Fruit fly (Drosophila melanogaster) whole organism, embryonic: ENCODE measurements around the gene twr.

Experiments used
- Bdp1 ChIP-seq: fragments of 200-800 bp; sonication (Bioruptor generic); optimal IDR thresholded peaks from 3 replicates; lab custom pipeline; 2016; ENCODE audit warnings: missing biosample characterization, missing genetic modification characterization
- CG12071 ChIP-seq: fragments of 200-800 bp; sonication (Bioruptor generic); optimal IDR thresholded peaks from 3 replicates; lab custom pipeline; 2018; ENCODE audit warnings: missing biosample characterization, mild to moderate bottlenecking, missing genetic modification characterization
- CG12155 ChIP-seq: fragments of 200-800 bp; sonication (Bioruptor generic); optimal IDR thresholded peaks from 3 replicates; lab custom pipeline; 2016; ENCODE audit warnings: missing biosample characterization, missing genetic modification characterization
- CG14014 ChIP-seq: fragments of 200-800 bp; sonication (Bioruptor generic); IDR thresholded peaks from 2 replicates; pipeline ENCODE4 v1.3.6; 2022; ENCODE audit warnings: missing biosample characterization, missing genetic modification characterization
- CG14965 ChIP-seq: fragments of 200-800 bp; sonication (Bioruptor generic); optimal IDR thresholded peaks from 2 replicates; lab custom pipeline; 2016; ENCODE audit warnings: missing biosample characterization, missing genetic modification characterization, borderline replicate concordance
- CG1603 ChIP-seq: fragments of 200-800 bp; sonication (Bioruptor generic); optimal IDR thresholded peaks from 2 replicates; lab custom pipeline; 2019; ENCODE audit warnings: missing biosample characterization, mild to moderate bottlenecking, missing genetic modification characterization, moderate library complexity
- CG17361 ChIP-seq: fragments of 200-800 bp; sonication (Bioruptor generic); IDR thresholded peaks from 3 replicates; pipeline ENCODE4 v1.3.6; 2022; ENCODE audit warnings: missing biosample characterization, missing genetic modification characterization
- CG18011 ChIP-seq: fragments of 200-800 bp; sonication (Bioruptor generic); optimal IDR thresholded peaks from 2 replicates; lab custom pipeline; 2017; ENCODE audit warnings: missing biosample characterization, missing genetic modification characterization, mild to moderate bottlenecking, moderate library complexity, missing genotype
- CG31388 ChIP-seq: fragments of 200-800 bp; sonication (Bioruptor generic); optimal IDR thresholded peaks from 2 replicates; lab custom pipeline; 2016; ENCODE audit warnings: missing biosample characterization, missing genetic modification characterization
- CG32532 ChIP-seq: fragments of 200-800 bp; sonication (Bioruptor generic); IDR thresholded peaks from 2 replicates; pipeline ENCODE4 v1.3.6; 2022; ENCODE audit warnings: missing biosample characterization, missing genetic modification characterization
- CG32772 ChIP-seq: fragments of 200-800 bp; sonication (Bioruptor generic); IDR thresholded peaks from 2 replicates; pipeline ENCODE4 v1.3.6; 2022; ENCODE audit warnings: missing biosample characterization, missing genetic modification characterization
- CG33213 ChIP-seq: fragments of 200-800 bp; sonication (Bioruptor generic); optimal IDR thresholded peaks from 3 replicates; lab custom pipeline; 2016; ENCODE audit warnings: missing biosample characterization, missing genetic modification characterization
- CG34376 ChIP-seq: fragments of 200-800 bp; sonication (Bioruptor generic); optimal IDR thresholded peaks from 2 replicates; lab custom pipeline; 2018; ENCODE audit warnings: missing biosample characterization, mild to moderate bottlenecking, missing genetic modification characterization
- CG8388 ChIP-seq: fragments of 200-800 bp; sonication (Bioruptor generic); optimal IDR thresholded peaks from 2 replicates; lab custom pipeline; 2019; ENCODE audit warnings: missing biosample characterization, mild to moderate bottlenecking, missing genetic modification characterization, moderate library complexity
- CG8924 ChIP-seq: fragments of 200-800 bp; optimal IDR thresholded peaks from 3 replicates; lab custom pipeline; 2019; ENCODE audit warnings: missing biosample characterization, mild to moderate bottlenecking, missing genetic modification characterization, moderate library complexity
- CG9437 ChIP-seq: fragments of 200-800 bp; sonication (Bioruptor generic); optimal IDR thresholded peaks from 2 replicates; lab custom pipeline; 2018; ENCODE audit warnings: missing biosample characterization, mild to moderate bottlenecking, missing genetic modification characterization
- D19B ChIP-seq: fragments of 200-800 bp; sonication (Bioruptor generic); optimal IDR thresholded peaks from 2 replicates; lab custom pipeline; 2017; ENCODE audit warnings: missing biosample characterization, mild to moderate bottlenecking, missing genetic modification characterization
- Dek ChIP-seq: fragments of 200-800 bp; sonication (Bioruptor generic); optimal IDR thresholded peaks from 3 replicates; lab custom pipeline; 2019; ENCODE audit warnings: missing biosample characterization, mild to moderate bottlenecking, missing genetic modification characterization, moderate library complexity
- HLH3B ChIP-seq: fragments of 200-800 bp; sonication (Bioruptor generic); IDR thresholded peaks from 2 replicates; pipeline ENCODE4 v1.3.6; 2022; ENCODE audit warnings: missing biosample characterization, missing genetic modification characterization
- MTF-1 ChIP-seq: fragments of 200-800 bp; sonication (Bioruptor generic); optimal IDR thresholded peaks from 2 replicates; lab custom pipeline; 2018; ENCODE audit warnings: missing biosample characterization, mild to moderate bottlenecking, missing genetic modification characterization, borderline replicate concordance
- Mrtf ChIP-seq: fragments of 200-800 bp; sonication (Bioruptor generic); IDR thresholded peaks from 3 replicates; pipeline ENCODE4 v1.3.6; 2022; ENCODE audit warnings: missing biosample characterization, missing genetic modification characterization
- NC2β ChIP-seq: fragments of 200-800 bp; sonication (Bioruptor generic); optimal IDR thresholded peaks from 2 replicates; lab custom pipeline; 2016; ENCODE audit warnings: missing biosample characterization, missing genetic modification characterization
- Oaz ChIP-seq: fragments of 200-800 bp; sonication (Bioruptor generic); IDR thresholded peaks from 2 replicates; pipeline ENCODE4 v1.3.6; 2022; ENCODE audit warnings: missing biosample characterization, missing genetic modification characterization
- Opbp ChIP-seq: fragments of 200-800 bp; sonication (Bioruptor generic); IDR thresholded peaks from 3 replicates; pipeline ENCODE4 v1.3.6; 2022; ENCODE audit warnings: missing biosample characterization, missing genetic modification characterization; ENCODE audit not compliant: partially characterized antibody
- Ravus ChIP-seq: fragments of 200-800 bp; sonication (Bioruptor generic); IDR thresholded peaks from 2 replicates; pipeline ENCODE4 v1.3.6; 2022; ENCODE audit warnings: missing biosample characterization, missing genetic modification characterization
- Stat92E ChIP-seq, 3 experiments: fragments of >200 bp in 2 of 3; fragments of 200-800 bp in 1 of 3; sonication (Bioruptor generic) in 1 of 3; optimal IDR thresholded peaks; 2 replicates each; lab custom pipeline; 2017 to 2019; ENCODE audit warnings: missing biosample characterization in 3 of 3, missing genetic modification characterization in 3 of 3, mild to moderate bottlenecking in 1 of 3, moderate library complexity in 1 of 3
- YL-1 ChIP-seq: fragments of 200-800 bp; sonication (Bioruptor generic); optimal IDR thresholded peaks from 3 replicates; lab custom pipeline; 2017; ENCODE audit warnings: missing biosample characterization, mild to moderate bottlenecking, missing genetic modification characterization
- al ChIP-seq: fragments of 200-800 bp; sonication (Bioruptor generic); IDR thresholded peaks from 2 replicates; pipeline ENCODE4 v1.3.6; 2022; ENCODE audit warnings: missing biosample characterization, missing genetic modification characterization
- amos ChIP-seq: fragments of 200-800 bp; sonication (Bioruptor generic); IDR thresholded peaks from 2 replicates; pipeline ENCODE4 v1.3.6; 2022; ENCODE audit warnings: missing biosample characterization, missing genetic modification characterization; ENCODE audit not compliant: partially characterized antibody
- az2 ChIP-seq: fragments of 200-800 bp; sonication (Bioruptor generic); optimal IDR thresholded peaks from 3 replicates; lab custom pipeline; 2016; ENCODE audit warnings: missing biosample characterization, missing genetic modification characterization
- bab2 ChIP-seq: fragments of 200-800 bp; sonication (Bioruptor generic); optimal IDR thresholded peaks from 2 replicates; lab custom pipeline; 2016; ENCODE audit warnings: missing biosample characterization, missing genetic modification characterization
- bsh ChIP-seq, 2 experiments: fragments of 200-800 bp; sonication (Bioruptor generic); optimal IDR thresholded peaks; 2 replicates each; lab custom pipeline; 2017 to 2018; ENCODE audit warnings: mild to moderate bottlenecking in 2 of 2, missing biosample characterization in 2 of 2, missing genetic modification characterization in 2 of 2, moderate library complexity in 1 of 2
- cad ChIP-seq: fragments of >200 bp; optimal IDR thresholded peaks from 2 replicates; lab custom pipeline; 2017; ENCODE audit warnings: missing biosample characterization, missing genetic modification characterization
- cg ChIP-seq: fragments of 200-800 bp; sonication (Bioruptor generic); optimal IDR thresholded peaks from 3 replicates; lab custom pipeline; 2019; ENCODE audit warnings: missing biosample characterization, mild to moderate bottlenecking, missing genetic modification characterization, moderate library complexity
- cwo ChIP-seq: fragments of 200-800 bp; sonication (Bioruptor generic); optimal IDR thresholded peaks from 3 replicates; lab custom pipeline; 2017; ENCODE audit warnings: missing biosample characterization, missing genetic modification characterization, mild to moderate bottlenecking, moderate library complexity, missing genetic modification reagents
- emc ChIP-seq: fragments of 200-800 bp; sonication (Bioruptor generic); optimal IDR thresholded peaks from 2 replicates; lab custom pipeline; 2016; ENCODE audit warnings: missing biosample characterization, missing genetic modification characterization
- fd96Cb ChIP-seq: fragments of 200-800 bp; sonication (Bioruptor generic); optimal IDR thresholded peaks from 2 replicates; lab custom pipeline; 2018; ENCODE audit warnings: missing biosample characterization, mild to moderate bottlenecking, missing genetic modification characterization, moderate library complexity
- inv ChIP-seq: fragments of 200-800 bp; sonication (Bioruptor generic); IDR thresholded peaks from 2 replicates; pipeline ENCODE4 v1.3.6; 2022; ENCODE audit warnings: missing biosample characterization, missing genetic modification characterization; ENCODE audit not compliant: partially characterized antibody
- knrl ChIP-seq: fragments of 200-800 bp; sonication (Bioruptor generic); IDR thresholded peaks from 3 replicates; pipeline ENCODE4 v1.3.6; 2022; ENCODE audit warnings: missing biosample characterization, missing genetic modification characterization; ENCODE audit not compliant: partially characterized antibody
- lbe ChIP-seq: fragments of 200-800 bp; sonication (Bioruptor generic); optimal IDR thresholded peaks from 2 replicates; lab custom pipeline; 2016; ENCODE audit warnings: missing biosample characterization, mild to moderate bottlenecking, missing genetic modification characterization
- peb ChIP-seq: fragments of 200-800 bp; sonication (Bioruptor generic); IDR thresholded peaks from 2 replicates; pipeline ENCODE4 v1.3.6; 2022; ENCODE audit warnings: missing biosample characterization, missing genetic modification characterization
- ranshi ChIP-seq: fragments of 200-800 bp; sonication (Bioruptor generic); IDR thresholded peaks from 2 replicates; pipeline ENCODE4 v1.3.6; 2022; ENCODE audit warnings: missing biosample characterization, missing genetic modification characterization
- rib ChIP-seq: fragments of 200-800 bp; sonication (Bioruptor generic); IDR thresholded peaks from 2 replicates; pipeline ENCODE4 v1.3.6; 2022; ENCODE audit warnings: missing biosample characterization, missing genetic modification characterization
- sc ChIP-seq, 3 experiments: fragments of >200 bp in 2 of 3; fragments of 200-800 bp in 1 of 3; sonication (Bioruptor generic) in 1 of 3; optimal IDR thresholded peaks; 2 replicates in 2 of 3; 3 replicates in 1 of 3; lab custom pipeline; 2017; ENCODE audit warnings: mild to moderate bottlenecking in 1 of 3, missing biosample characterization in 1 of 3, missing genetic modification characterization in 1 of 3, missing genetic modification reagents in 1 of 3
- sens-2 ChIP-seq: fragments of 200-800 bp; sonication (Bioruptor generic); IDR thresholded peaks from 2 replicates; pipeline ENCODE4 v1.3.6; 2022; ENCODE audit warnings: missing biosample characterization, missing genetic modification characterization
- stwl ChIP-seq: fragments of 200-800 bp; sonication (Bioruptor generic); optimal IDR thresholded peaks from 3 replicates; lab custom pipeline; 2018; ENCODE audit warnings: missing biosample characterization, mild to moderate bottlenecking, missing genetic modification characterization, moderate library complexity
- unpg ChIP-seq: fragments of 200-800 bp; sonication (Bioruptor generic); optimal IDR thresholded peaks from 3 replicates; lab custom pipeline; 2018; ENCODE audit warnings: missing biosample characterization, mild to moderate bottlenecking, missing genetic modification characterization, moderate library complexity

Gene twr

DNA sequence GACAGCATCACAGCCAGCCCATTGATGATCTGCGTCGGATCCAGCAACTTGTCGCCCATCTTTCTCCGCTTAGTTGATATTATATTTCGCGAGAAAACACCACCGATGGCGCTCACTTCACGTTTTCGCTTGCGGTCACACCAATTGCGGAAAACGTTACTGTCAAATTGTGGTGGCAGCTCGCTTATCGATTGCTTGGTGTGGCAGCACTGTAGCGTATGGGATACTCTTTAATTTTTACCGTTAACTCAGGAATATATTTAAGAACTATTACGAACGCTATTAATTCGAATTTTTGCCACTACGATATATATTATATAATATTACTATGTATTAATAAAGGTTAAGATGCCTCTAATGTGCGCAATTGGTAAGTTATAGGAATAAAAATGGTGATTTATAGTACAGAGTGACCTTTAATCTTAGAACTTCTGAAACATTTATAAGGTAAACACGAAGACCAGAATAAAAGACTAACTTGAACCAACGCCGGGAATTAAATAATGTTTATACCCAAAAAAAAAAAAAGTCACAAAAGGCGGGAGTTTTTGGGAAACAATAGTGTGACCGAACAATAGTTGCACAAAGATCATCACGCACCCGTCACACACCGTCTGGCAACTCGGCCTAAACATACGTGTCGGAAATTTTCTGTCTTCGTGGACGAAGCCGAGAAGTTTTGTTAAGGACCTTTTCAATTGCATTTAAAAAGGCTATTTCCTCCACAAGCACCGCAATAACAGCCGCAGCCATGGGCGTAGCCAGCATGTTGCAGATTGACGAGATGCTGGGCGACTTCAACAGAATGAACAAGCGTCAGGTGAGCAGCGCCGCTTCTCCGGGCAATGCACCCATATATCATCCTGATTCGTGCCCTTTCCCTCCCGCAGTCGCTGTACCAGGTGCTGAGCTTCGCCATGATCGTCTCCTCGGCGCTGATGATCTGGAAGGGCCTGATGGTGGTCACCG lies at the start of gene twr, which contains the start of gene CG1307 (continued):
- no peak for TF ChIP-seq knrl (GFP tag; lab: Robert Waterston, UW)
- no peak for TF ChIP-seq cwo (GFP tag; lab: Kevin White, UChicago)
- peak; percentile 69 for TF ChIP-seq CG32532 (GFP tag; lab: Robert Waterston, UW)
- peak; percentile 51 for TF ChIP-seq stwl
- TF ChIP-seq NC2β (GFP tag; lab: Kevin White, UChicago), result no peak
- no peak for TF ChIP-seq emc (GFP tag; lab: Kevin White, UChicago)
- no peak for TF ChIP-seq Stat92E (GFP tag; optimal IDR thresholded peaks at IDR 0.05; lab: Kevin White, UChicago)
- peak; percentile 13; the same call in 1 of the 2 replicates for TF ChIP-seq al (GFP tag; lab: Robert Waterston, UW)
- peak; percentile 27 for TF ChIP-seq CG12155
- no peak for TF ChIP-seq CG8388
- no peak for TF ChIP-seq CG14014 (GFP tag; lab: Robert Waterston, UW)
- TF ChIP-seq D19B, result peak; percentile 26
- no peak for TF ChIP-seq cg (GFP tag; lab: Kevin White, UChicago)
- no peak for TF ChIP-seq CG32772 (GFP tag; lab: Robert Waterston, UW)
- no peak for TF ChIP-seq sens-2
- no peak for TF ChIP-seq sc (optimal IDR thresholded peaks at IDR 0.05; lab: Kevin White, UChicago)
- TF ChIP-seq sc (GFP tag; optimal IDR thresholded peaks at IDR 0.05; lab: Kevin White, UChicago), result no peak
- 0 out of 2 replicates have a peak, but pooled peaks have one; percentile 13 for TF ChIP-seq ranshi (GFP tag; lab: Robert Waterston, UW)
- TF ChIP-seq lbe, result no peak
- peak; percentile 18 for TF ChIP-seq CG8924 (tag; lab: Kevin White, UChicago)
- no peak for TF ChIP-seq CG12071
- TF ChIP-seq Dek (tag; lab: Kevin White, UChicago), result peak; percentile 51
- TF ChIP-seq CG34376 (GFP tag; lab: Kevin White, UChicago), result no peak
- TF ChIP-seq az2, result peak; percentile 6
- no peak for TF ChIP-seq CG17361 (GFP tag; lab: Robert Waterston, UW)
- peak; percentile 33; the same call in 1 of the 3 replicates for TF ChIP-seq Mrtf
- peak; percentile 41; the same call in 2 of the 3 replicates for TF ChIP-seq Opbp (GFP tag; lab: Robert Waterston, UW)
- peak; percentile 11 for TF ChIP-seq bab2 (GFP tag; lab: Kevin White, UChicago)
- TF ChIP-seq CG14965 (GFP tag; lab: Kevin White, UChicago), result no peak
- no peak for TF ChIP-seq CG18011 (GFP tag; lab: Kevin White, UChicago)
- TF ChIP-seq CG31388, result no peak
- no peak for TF ChIP-seq Oaz (GFP tag; lab: Robert Waterston, UW)
- peak; percentile 39 for TF ChIP-seq YL-1 (GFP tag; lab: Kevin White, UChicago)
- no peak for TF ChIP-seq HLH3B
- peak; percentile 36; the same call in 1 of the 2 replicates for TF ChIP-seq amos (GFP tag; lab: Robert Waterston, UW)
- TF ChIP-seq inv (GFP tag; lab: Robert Waterston, UW), result no peak
- TF ChIP-seq bsh (GFP tag; optimal IDR thresholded peaks at IDR 0.05; lab: Kevin White, UChicago), result peak in 1 of 2 experiments; percentile 50
- no peak for TF ChIP-seq unpg
- TF ChIP-seq Bdp1 (GFP tag; lab: Kevin White, UChicago), result no peak
- no peak for TF ChIP-seq peb (GFP tag; lab: Robert Waterston, UW)
- no peak for TF ChIP-seq CG1603 (tag; lab: Kevin White, UChicago)
- peak; percentile 97 for TF ChIP-seq CG9437
- no peak; the same call in 1 of the 2 replicates for TF ChIP-seq Ravus (GFP tag; lab: Robert Waterston, UW)
- TF ChIP-seq MTF-1 (GFP tag; lab: Kevin White, UChicago), result peak; percentile 18
- TF ChIP-seq fd96Cb (tag; lab: Kevin White, UChicago), result peak; percentile 20
- no peak for TF ChIP-seq cad (GFP tag; lab: Kevin White, UChicago)
- TF ChIP-seq CG33213 (GFP tag; lab: Kevin White, UChicago), result peak; percentile 9
- TF ChIP-seq rib (GFP tag; lab: Robert Waterston, UW), result no peak; the same call in 1 of the 2 replicates
